Worm (Caenorhabditis elegans) whole organism, late embryonic: Measurements from ENCODE around the gene K12H6.9.
A peak's percentile ranks its signal among the peaks of the same experiment; 100 is the strongest.

Experiments used
- C08G9.2 ChIP-seq: sonication (generic microtip); optimal IDR thresholded peaks from 2 replicates; lab custom pipeline; 2016; ENCODE audit warnings: mild to moderate bottlenecking, missing genetic modification characterization, moderate library complexity, missing compliant biosample characterization
- C38D4.7 ChIP-seq: fragments of 200-800 bp; sonication (Bioruptor generic); optimal IDR thresholded peaks from 2 replicates; lab custom pipeline; 2018; ENCODE audit warnings: mild to moderate bottlenecking, missing genetic modification characterization, moderate library complexity, missing compliant biosample characterization
- F13H6.1 ChIP-seq: sonication (generic microtip); optimal IDR thresholded peaks from 2 replicates; lab custom pipeline; 2016; ENCODE audit warnings: missing genetic modification characterization, missing compliant biosample characterization
- K02D7.2 ChIP-seq: sonication (generic microtip); optimal IDR thresholded peaks from 2 replicates; lab custom pipeline; 2017; ENCODE audit warnings: mild to moderate bottlenecking, missing genetic modification characterization, missing compliant biosample characterization
- K09A11.1 ChIP-seq: sonication (generic microtip); optimal IDR thresholded peaks from 2 replicates; lab custom pipeline; 2017; ENCODE audit warnings: antibody characterized with exemption, mild to moderate bottlenecking, missing genetic modification characterization, missing compliant biosample characterization; ENCODE audit not compliant: insufficient read depth
- ama-1 ChIP-seq: fragments of 150-350 bp; optimal IDR thresholded peaks from 2 replicates; lab custom pipeline; 2014
- ceh-14 ChIP-seq: sonication (generic microtip); optimal IDR thresholded peaks from 2 replicates; lab custom pipeline; 2016; ENCODE audit warnings: missing genotype, missing genetic modification characterization, missing compliant biosample characterization
- ceh-19 ChIP-seq: fragments of 200-800 bp; sonication (Bioruptor generic); optimal IDR thresholded peaks from 2 replicates; lab custom pipeline; 2018; ENCODE audit warnings: mild to moderate bottlenecking, missing genetic modification characterization, missing compliant biosample characterization
- ceh-22 ChIP-seq: sonication (generic microtip); optimal IDR thresholded peaks from 2 replicates; lab custom pipeline; 2017; ENCODE audit warnings: missing biosample characterization, missing genetic modification characterization
- ceh-24 ChIP-seq: sonication (generic microtip); optimal IDR thresholded peaks from 2 replicates; lab custom pipeline; 2016; ENCODE audit warnings: mild to moderate bottlenecking, missing genetic modification characterization, missing compliant biosample characterization
- ceh-30 ChIP-seq: fragments of 150-350 bp; optimal IDR thresholded peaks from 2 replicates; lab custom pipeline; 2014; ENCODE audit warnings: missing biosample characterization, missing genetic modification characterization
- ceh-31 ChIP-seq: sonication (generic microtip); optimal IDR thresholded peaks from 2 replicates; lab custom pipeline; 2016; ENCODE audit warnings: missing genetic modification characterization, missing compliant biosample characterization
- ceh-9 ChIP-seq: sonication (generic microtip); optimal IDR thresholded peaks from 2 replicates; lab custom pipeline; 2016; ENCODE audit warnings: mild to moderate bottlenecking, missing genetic modification characterization, inconsistent platforms, missing compliant biosample characterization
- dmd-4 ChIP-seq: sonication (generic microtip); optimal IDR thresholded peaks from 2 replicates; lab custom pipeline; 2016; ENCODE audit warnings: borderline replicate concordance, missing genetic modification characterization, missing compliant biosample characterization
- elt-2 ChIP-seq: sonication (generic microtip); optimal IDR thresholded peaks from 2 replicates; lab custom pipeline; 2016; ENCODE audit warnings: missing genetic modification reagents, missing genetic modification characterization, missing compliant biosample characterization
- fkh-10 ChIP-seq: fragments of 150-350 bp; optimal IDR thresholded peaks from 2 replicates; lab custom pipeline; 2014; ENCODE audit warnings: missing biosample characterization, missing genetic modification reagents, missing genetic modification characterization
- fkh-6 ChIP-seq: sonication (generic microtip); optimal IDR thresholded peaks from 2 replicates; lab custom pipeline; 2016; ENCODE audit warnings: missing genetic modification characterization, missing compliant biosample characterization
- hlh-15 ChIP-seq: sonication (generic microtip); optimal IDR thresholded peaks from 2 replicates; lab custom pipeline; 2016; ENCODE audit warnings: missing genetic modification characterization, missing compliant biosample characterization
- hlh-30 ChIP-seq: sonication (generic microtip); optimal IDR thresholded peaks from 2 replicates; lab custom pipeline; 2017; ENCODE audit warnings: antibody characterized with exemption, missing genetic modification characterization, missing compliant biosample characterization; ENCODE audit not compliant: insufficient read depth
- hlh-8 ChIP-seq: sonication (generic microtip); optimal IDR thresholded peaks from 2 replicates; lab custom pipeline; 2016; ENCODE audit warnings: missing genotype, missing genetic modification characterization, missing compliant biosample characterization
- lin-11 ChIP-seq: fragments of 200-800 bp; sonication (Bioruptor generic); optimal IDR thresholded peaks from 2 replicates; lab custom pipeline; 2018; ENCODE audit warnings: mild to moderate bottlenecking, missing genetic modification characterization, missing compliant biosample characterization
- madf-2 ChIP-seq: sonication (generic microtip); optimal IDR thresholded peaks from 2 replicates; lab custom pipeline; 2017; ENCODE audit warnings: missing genetic modification characterization, missing compliant biosample characterization
- mec-3 ChIP-seq: sonication (generic microtip); optimal IDR thresholded peaks from 2 replicates; lab custom pipeline; 2016; ENCODE audit warnings: borderline replicate concordance, missing genetic modification characterization, missing compliant biosample characterization
- npax-4 ChIP-seq: sonication (generic microtip); optimal IDR thresholded peaks from 2 replicates; lab custom pipeline; 2016; ENCODE audit warnings: missing genetic modification characterization, missing compliant biosample characterization
- pha-2 ChIP-seq: sonication (generic microtip); optimal IDR thresholded peaks from 2 replicates; lab custom pipeline; 2017; ENCODE audit warnings: mild to moderate bottlenecking, missing genetic modification characterization, missing compliant biosample characterization
- pqm-1 ChIP-seq: sonication (generic microtip); optimal IDR thresholded peaks from 2 replicates; lab custom pipeline; 2016; ENCODE audit warnings: missing genetic modification characterization, missing compliant biosample characterization
- ref-2 ChIP-seq: sonication (generic microtip); optimal IDR thresholded peaks from 2 replicates; lab custom pipeline; 2016; ENCODE audit warnings: missing genetic modification characterization, missing compliant biosample characterization
- rnt-1 ChIP-seq: sonication (generic microtip); optimal IDR thresholded peaks from 2 replicates; lab custom pipeline; 2016; ENCODE audit warnings: missing genetic modification characterization, missing compliant biosample characterization
- sdc-2 ChIP-seq: sonication (generic microtip); optimal IDR thresholded peaks from 2 replicates; lab custom pipeline; 2016; ENCODE audit warnings: missing genotype, missing genetic modification characterization, missing compliant biosample characterization
- tbx-2 ChIP-seq: sonication (generic microtip); optimal IDR thresholded peaks from 2 replicates; lab custom pipeline; 2016; ENCODE audit warnings: missing genetic modification characterization, missing compliant biosample characterization
- tbx-7 ChIP-seq: sonication (generic microtip); optimal IDR thresholded peaks from 2 replicates; lab custom pipeline; 2016; ENCODE audit warnings: missing genotype, missing genetic modification characterization, missing compliant biosample characterization
- ttx-3 ChIP-seq: sonication (generic microtip); optimal IDR thresholded peaks from 2 replicates; lab custom pipeline; 2016; ENCODE audit warnings: missing genetic modification reagents, missing genetic modification characterization, missing compliant biosample characterization
- unc-3 ChIP-seq, 2 experiments: fragments of 200-800 bp in 1 of 2; sonication (Bioruptor generic) in 1 of 2; sonication (generic microtip) in 1 of 2; conservative IDR thresholded peaks in 1 of 2; optimal IDR thresholded peaks in 1 of 2; 2 replicates each; pipeline versions ENCODE4 v1.3.6 to Lab custom; 2016 to 2022; ENCODE audit warnings: missing compliant biosample characterization in 2 of 2, missing genetic modification characterization in 2 of 2, missing genetic modification reagents in 1 of 2
- unc-55 ChIP-seq: sonication (generic microtip); optimal IDR thresholded peaks from 2 replicates; lab custom pipeline; 2017; ENCODE audit warnings: missing biosample characterization, missing genetic modification reagents, missing genetic modification characterization
- unc-86 ChIP-seq: sonication (generic microtip); optimal IDR thresholded peaks from 2 replicates; lab custom pipeline; 2016; ENCODE audit warnings: missing genetic modification characterization, missing compliant biosample characterization
- ztf-16 ChIP-seq: sonication (generic microtip); optimal IDR thresholded peaks from 2 replicates; lab custom pipeline; 2017; ENCODE audit warnings: missing genetic modification characterization, missing compliant biosample characterization

K12H6.9 gene

ce11 chrII:2802804-2803586, 21.2 kb upstream of the K12H6.9 start:
- TF ChIP-seq unc-86 (tag; lab: Kevin White, UChicago), result no peak
- peak; percentile 88 for TF ChIP-seq elt-2 (tag; lab: Kevin White, UChicago)

- TF ChIP-seq pha-2 (tag; lab: Kevin White, UChicago) (no peak), ama-1 (lab: Kevin White, UChicago) (no peak), hlh-8 (tag; lab: Kevin White, UChicago) (peak; percentile 69), ztf-16 (tag; lab: Kevin White, UChicago) (no peak), ceh-22 (tag; lab: Kevin White, UChicago) (no peak)
Observed at ce11 chrII:2804245-2804644, 20.0 kb upstream of the K12H6.9 start.

ce11 chrII:2804949-2805348, 19.3 kb upstream of the K12H6.9 start:
- no peak for TF ChIP-seq C38D4.7 (GFP tag; lab: Kevin White, UChicago)
- no peak for TF ChIP-seq ceh-24
- no peak for TF ChIP-seq ceh-30 (tag; lab: Kevin White, UChicago)
- no peak for TF ChIP-seq ttx-3 (tag; lab: Kevin White, UChicago)
- no peak for TF ChIP-seq hlh-15 (tag; lab: Kevin White, UChicago)
- no peak for TF ChIP-seq ceh-9 (tag; lab: Kevin White, UChicago)
- TF ChIP-seq ref-2 (tag; lab: Kevin White, UChicago), result no peak
- TF ChIP-seq, all 69 proteins: peak for 0

ce11 chrII:2805566-2805965, 18.6 kb upstream of the K12H6.9 start:
- TF ChIP-seq elt-2 (tag; lab: Kevin White, UChicago) (peak; percentile 37), ceh-24 (no peak), mec-3 (tag; lab: Kevin White, UChicago) (no peak)
- TF ChIP-seq, all 69 proteins: peak for 1

ce11 chrII:2807674-2808206, 16.5 kb upstream of the K12H6.9 start, which contains the start of gene K12H6.12:
Gene K12H6.12 (plus strand): TSS chrII:2808156.
- peak; percentile 77 for TF ChIP-seq hlh-30 (tag; lab: Kevin White, UChicago)
- TF ChIP-seq unc-55 (GFP tag; lab: Kevin White, UChicago), result peak; percentile 29
- TF ChIP-seq pqm-1 (tag; lab: Kevin White, UChicago), result no peak
- no peak for TF ChIP-seq fkh-6 (tag; lab: Kevin White, UChicago)
- no peak for TF ChIP-seq ceh-31 (tag; lab: Kevin White, UChicago)
- peak; percentile 15 for TF ChIP-seq tbx-2 (tag; lab: Kevin White, UChicago)
- TF ChIP-seq ref-2 (tag; lab: Kevin White, UChicago), result no peak

- TF ChIP-seq npax-4 (tag; lab: Kevin White, UChicago) (no peak), ceh-14 (tag; lab: Kevin White, UChicago) (no peak), K09A11.1 (tag; lab: Kevin White, UChicago) (no peak), tbx-7 (tag; lab: Kevin White, UChicago) (no peak), F13H6.1 (no peak), lin-11 (no peak), K02D7.2 (tag; lab: Kevin White, UChicago) (no peak), madf-2 (tag; lab: Kevin White, UChicago) (no peak), unc-3 (GFP tag; conservative IDR thresholded peaks at IDR 0.05; lab: Robert Waterston, UW) (no peak), unc-3 (tag; optimal IDR thresholded peaks at IDR 0.05; lab: Kevin White, UChicago) (no peak), ceh-19 (GFP tag; lab: Kevin White, UChicago) (no peak), C08G9.2 (tag; lab: Kevin White, UChicago) (no peak), fkh-10 (GFP tag; lab: Kevin White, UChicago) (no peak), dmd-4 (tag; lab: Kevin White, UChicago) (no peak), rnt-1 (tag; lab: Kevin White, UChicago) (no peak), unc-55 (GFP tag; lab: Kevin White, UChicago) (no peak), sdc-2 (no peak)
Observed at ce11 chrII:2815017-2815416, 9.2 kb upstream of the K12H6.9 start.
